Fruit fly (Drosophila melanogaster) whole organism, embryonic: ENCODE measurements around the gene eIF3h.
A peak's percentile ranks its signal among the peaks of the same experiment; 100 is the strongest.

Experiments
- Adf1 ChIP-seq: fragments of 200-800 bp; sonication (Bioruptor generic); IDR thresholded peaks from 2 replicates; pipeline ENCODE4 v1.3.6; 2022; ENCODE audit warnings: missing biosample characterization, missing genetic modification characterization
- C15 ChIP-seq: fragments of 200-800 bp; sonication (Bioruptor generic); IDR thresholded peaks from 3 replicates; pipeline ENCODE4 v1.3.6; 2022; ENCODE audit warnings: missing biosample characterization, missing genetic modification characterization
- CG10654 ChIP-seq: fragments of 200-800 bp; sonication (Bioruptor generic); optimal IDR thresholded peaks from 2 replicates; lab custom pipeline; 2016; ENCODE audit warnings: missing biosample characterization, missing genetic modification characterization
- CG12155 ChIP-seq: fragments of 200-800 bp; sonication (Bioruptor generic); optimal IDR thresholded peaks from 3 replicates; lab custom pipeline; 2016; ENCODE audit warnings: missing biosample characterization, missing genetic modification characterization
- CG1233 ChIP-seq: fragments of 200-800 bp; sonication (Bioruptor generic); optimal IDR thresholded peaks from 4 replicates; lab custom pipeline; 2018; ENCODE audit warnings: missing biosample characterization, mild to moderate bottlenecking, missing genetic modification characterization
- CG12391 ChIP-seq: fragments of 200-800 bp; sonication (Bioruptor generic); optimal IDR thresholded peaks from 3 replicates; lab custom pipeline; 2018; ENCODE audit warnings: missing biosample characterization, mild to moderate bottlenecking, missing genetic modification characterization, moderate library complexity
- CG13775 ChIP-seq: fragments of 200-800 bp; sonication (Bioruptor generic); optimal IDR thresholded peaks from 3 replicates; lab custom pipeline; 2017; ENCODE audit warnings: missing biosample characterization, mild to moderate bottlenecking, missing genetic modification characterization
- CG14441 ChIP-seq: fragments of 200-800 bp; sonication (Bioruptor generic); IDR thresholded peaks from 2 replicates; pipeline ENCODE4 v1.3.6; 2022; ENCODE audit warnings: missing biosample characterization, missing genetic modification characterization
- CG14860 ChIP-seq: fragments of 200-800 bp; sonication (Bioruptor generic); IDR thresholded peaks from 3 replicates; pipeline ENCODE4 v1.3.6; 2022; ENCODE audit warnings: missing biosample characterization, missing genetic modification characterization; ENCODE audit not compliant: partially characterized antibody
- CG1832 ChIP-seq: fragments of 200-800 bp; sonication (Bioruptor generic); optimal IDR thresholded peaks from 2 replicates; lab custom pipeline; 2017; ENCODE audit warnings: missing biosample characterization, mild to moderate bottlenecking, missing genetic modification characterization, inconsistent platforms
- CG18599 ChIP-seq: fragments of 200-800 bp; sonication (Bioruptor generic); optimal IDR thresholded peaks from 3 replicates; lab custom pipeline; 2017; ENCODE audit warnings: missing biosample characterization, missing genetic modification characterization, mild to moderate bottlenecking, moderate library complexity, missing genetic modification reagents
- CG2678 ChIP-seq: fragments of 200-800 bp; sonication (Bioruptor generic); optimal IDR thresholded peaks from 3 replicates; lab custom pipeline; 2019; ENCODE audit warnings: missing biosample characterization, mild to moderate bottlenecking, missing genetic modification characterization, moderate library complexity
- CG31441 ChIP-seq: fragments of 200-800 bp; sonication (Bioruptor generic); IDR thresholded peaks from 2 replicates; pipeline ENCODE4 v1.3.6; 2022; ENCODE audit warnings: missing biosample characterization, missing genetic modification characterization
- CG4328 ChIP-seq: fragments of 200-800 bp; sonication (Bioruptor generic); optimal IDR thresholded peaks from 3 replicates; lab custom pipeline; 2017; ENCODE audit warnings: missing biosample characterization, missing genetic modification reagents, missing genetic modification characterization
- CG4360 ChIP-seq: fragments of 200-800 bp; sonication (Bioruptor generic); IDR thresholded peaks from 2 replicates; pipeline ENCODE4 v1.3.6; 2022; ENCODE audit warnings: missing biosample characterization, missing genetic modification characterization
- CG4424 ChIP-seq: fragments of 200-800 bp; sonication (Bioruptor generic); optimal IDR thresholded peaks from 3 replicates; lab custom pipeline; 2016; ENCODE audit warnings: missing biosample characterization, missing genetic modification characterization
- CG6683 ChIP-seq: fragments of 200-800 bp; sonication (Bioruptor generic); optimal IDR thresholded peaks from 2 replicates; lab custom pipeline; 2017; ENCODE audit warnings: missing biosample characterization, mild to moderate bottlenecking, missing genetic modification characterization, missing genetic modification reagents
- CG8944 ChIP-seq: fragments of 200-800 bp; sonication (Bioruptor generic); optimal IDR thresholded peaks from 3 replicates; lab custom pipeline; 2016; ENCODE audit warnings: missing biosample characterization, missing genetic modification characterization
- CG9797 ChIP-seq: fragments of 200-800 bp; sonication (Bioruptor generic); optimal IDR thresholded peaks from 3 replicates; lab custom pipeline; 2018; ENCODE audit warnings: missing biosample characterization, mild to moderate bottlenecking, missing genetic modification characterization
- CHES-1-like ChIP-seq: fragments of 200-800 bp; sonication (Bioruptor generic); optimal IDR thresholded peaks from 2 replicates; lab custom pipeline; 2016; ENCODE audit warnings: missing biosample characterization, missing genetic modification characterization
- H15 ChIP-seq: fragments of 200-800 bp; sonication (Bioruptor generic); IDR thresholded peaks from 3 replicates; pipeline ENCODE4 v1.3.6; 2022; ENCODE audit warnings: missing biosample characterization, missing genetic modification characterization
- HLH3B ChIP-seq: fragments of 200-800 bp; sonication (Bioruptor generic); IDR thresholded peaks from 2 replicates; pipeline ENCODE4 v1.3.6; 2022; ENCODE audit warnings: missing biosample characterization, missing genetic modification characterization
- Hand ChIP-seq: fragments of 200-800 bp; sonication (Bioruptor generic); optimal IDR thresholded peaks from 2 replicates; lab custom pipeline; 2017; ENCODE audit warnings: mild to moderate bottlenecking, missing biosample characterization, missing genetic modification reagents, missing genetic modification characterization
- Kr ChIP-seq: fragments of 200-800 bp; sonication (Bioruptor generic); optimal IDR thresholded peaks from 2 replicates; lab custom pipeline; 2017; ENCODE audit warnings: missing biosample characterization, mild to moderate bottlenecking, missing genetic modification characterization
- Oli ChIP-seq: fragments of 200-800 bp; sonication (Bioruptor generic); optimal IDR thresholded peaks from 2 replicates; lab custom pipeline; 2018; ENCODE audit warnings: missing biosample characterization, mild to moderate bottlenecking, missing genetic modification characterization, moderate library complexity
- Opbp ChIP-seq: fragments of 200-800 bp; sonication (Bioruptor generic); IDR thresholded peaks from 3 replicates; pipeline ENCODE4 v1.3.6; 2022; ENCODE audit warnings: missing biosample characterization, missing genetic modification characterization; ENCODE audit not compliant: partially characterized antibody
- aop ChIP-seq: fragments of 200-800 bp; sonication (Bioruptor generic); IDR thresholded peaks from 2 replicates; pipeline ENCODE4 v1.3.6; 2022; ENCODE audit warnings: missing biosample characterization, missing genetic modification characterization
- ase ChIP-seq: fragments of 200-800 bp; sonication (Bioruptor generic); IDR thresholded peaks from 3 replicates; pipeline ENCODE4 v1.3.6; 2022; ENCODE audit warnings: missing biosample characterization, missing genetic modification characterization
- ato ChIP-seq: fragments of 200-800 bp; sonication (Bioruptor generic); IDR thresholded peaks from 2 replicates; pipeline ENCODE4 v1.3.6; 2022; ENCODE audit warnings: missing biosample characterization, missing genetic modification characterization; ENCODE audit not compliant: partially characterized antibody
- bbx ChIP-seq: fragments of 200-800 bp; sonication (Bioruptor generic); IDR thresholded peaks from 2 replicates; pipeline ENCODE4 v1.3.6; 2022; ENCODE audit warnings: missing biosample characterization, missing genetic modification characterization; ENCODE audit not compliant: partially characterized antibody
- br ChIP-seq: fragments of >200 bp; optimal IDR thresholded peaks from 2 replicates; lab custom pipeline; 2017
- cwo ChIP-seq: fragments of 200-800 bp; sonication (Bioruptor generic); optimal IDR thresholded peaks from 3 replicates; lab custom pipeline; 2017; ENCODE audit warnings: missing biosample characterization, missing genetic modification characterization, mild to moderate bottlenecking, moderate library complexity, missing genetic modification reagents
- emc ChIP-seq: fragments of 200-800 bp; sonication (Bioruptor generic); optimal IDR thresholded peaks from 2 replicates; lab custom pipeline; 2016; ENCODE audit warnings: missing biosample characterization, missing genetic modification characterization
- fru ChIP-seq: fragments of >200 bp; optimal IDR thresholded peaks from 2 replicates; lab custom pipeline; 2017
- ftz-f1 ChIP-seq: fragments of 200-800 bp; sonication (Bioruptor generic); optimal IDR thresholded peaks from 2 replicates; lab custom pipeline; 2016; ENCODE audit warnings: missing biosample characterization, missing genetic modification characterization
- gfzf ChIP-seq: fragments of 200-800 bp; sonication (Bioruptor generic); optimal IDR thresholded peaks from 2 replicates; lab custom pipeline; 2016; ENCODE audit warnings: missing biosample characterization, mild to moderate bottlenecking, missing genetic modification characterization, moderate library complexity
- gro ChIP-seq: fragments of 200-800 bp; sonication (Bioruptor generic); optimal IDR thresholded peaks from 2 replicates; lab custom pipeline; 2016; ENCODE audit warnings: missing biosample characterization, missing genetic modification characterization
- knrl ChIP-seq: fragments of 200-800 bp; sonication (Bioruptor generic); IDR thresholded peaks from 3 replicates; pipeline ENCODE4 v1.3.6; 2022; ENCODE audit warnings: missing biosample characterization, missing genetic modification characterization; ENCODE audit not compliant: partially characterized antibody
- nau ChIP-seq: fragments of 200-800 bp; sonication (Bioruptor generic); optimal IDR thresholded peaks from 3 replicates; lab custom pipeline; 2017; ENCODE audit warnings: missing biosample characterization, mild to moderate bottlenecking, missing genetic modification characterization, missing genetic modification reagents
- nerfin-2 ChIP-seq: fragments of 200-800 bp; sonication (Bioruptor generic); IDR thresholded peaks from 2 replicates; pipeline ENCODE4 v1.3.6; 2022; ENCODE audit warnings: missing biosample characterization, missing genetic modification characterization; ENCODE audit not compliant: partially characterized antibody
- nmo ChIP-seq: fragments of 200-800 bp; sonication (Bioruptor generic); optimal IDR thresholded peaks from 2 replicates; lab custom pipeline; 2018; ENCODE audit warnings: missing biosample characterization, mild to moderate bottlenecking, missing genetic modification characterization, moderate library complexity
- peb ChIP-seq: fragments of 200-800 bp; sonication (Bioruptor generic); IDR thresholded peaks from 2 replicates; pipeline ENCODE4 v1.3.6; 2022; ENCODE audit warnings: missing biosample characterization, missing genetic modification characterization
- pros ChIP-seq: fragments of 200-800 bp; sonication (Bioruptor generic); optimal IDR thresholded peaks from 3 replicates; lab custom pipeline; 2019; ENCODE audit warnings: missing biosample characterization, mild to moderate bottlenecking, missing genetic modification characterization, moderate library complexity
- salm ChIP-seq: fragments of 200-800 bp; sonication (Bioruptor generic); optimal IDR thresholded peaks from 2 replicates; lab custom pipeline; 2018; ENCODE audit warnings: missing biosample characterization, mild to moderate bottlenecking, missing genetic modification characterization
- sens ChIP-seq: fragments of 200-800 bp; sonication (Bioruptor generic); peaks from one replicate; lab custom pipeline; 2016; ENCODE audit warnings: missing biosample characterization, missing genetic modification characterization
- stc ChIP-seq: fragments of 200-800 bp; sonication (Bioruptor generic); IDR thresholded peaks from 2 replicates; pipeline ENCODE4 v1.3.6; 2022; ENCODE audit warnings: missing biosample characterization, missing genetic modification characterization
- tio ChIP-seq: fragments of 200-800 bp; sonication (Bioruptor generic); optimal IDR thresholded peaks from 2 replicates; lab custom pipeline; 2017; ENCODE audit warnings: missing biosample characterization, missing genetic modification characterization, inconsistent platforms
- trh ChIP-seq: fragments of 200-800 bp; sonication (Bioruptor generic); optimal IDR thresholded peaks from 2 replicates; lab custom pipeline; 2016; ENCODE audit warnings: missing biosample characterization, missing genetic modification characterization
- unc-4 ChIP-seq: fragments of 200-800 bp; sonication (Bioruptor generic); IDR thresholded peaks from 2 replicates; pipeline ENCODE4 v1.3.6; 2022; ENCODE audit warnings: missing biosample characterization, missing genetic modification characterization; ENCODE audit not compliant: partially characterized antibody
- yki ChIP-seq: fragments of >200 bp; optimal IDR thresholded peaks from 3 replicates; lab custom pipeline; 2018
- zfh2 ChIP-seq: fragments of 200-800 bp; sonication (Bioruptor generic); optimal IDR thresholded peaks from 2 replicates; lab custom pipeline; 2016; ENCODE audit warnings: missing biosample characterization, missing genetic modification characterization

eIF3h gene

dm6 chr2L:5043495-5044146 lies 9.3 kb downstream of the eIF3h start (continued):
- TF ChIP-seq CG8944 (GFP tag; lab: Kevin White, UChicago) (peak; percentile 30), emc (no peak), gfzf (GFP tag; lab: Kevin White, UChicago) (no peak), CG18599 (GFP tag; lab: Kevin White, UChicago) (peak; percentile 65), CG4360 (GFP tag; lab: Robert Waterston, UW) (no peak), CG12155 (GFP tag; lab: Kevin White, UChicago) (peak; percentile 40), ase (GFP tag; lab: Robert Waterston, UW) (peak; percentile 58; the same call in 2 of the 3 replicates), cwo (no peak), CHES-1-like (no peak), tio (GFP tag; lab: Kevin White, UChicago) (no peak), CG9797 (GFP tag; lab: Kevin White, UChicago) (no peak), Opbp (GFP tag; lab: Robert Waterston, UW) (no peak), H15 (GFP tag; lab: Robert Waterston, UW) (no peak), CG13775 (peak; percentile 46), CG6683 (GFP tag; lab: Kevin White, UChicago) (no peak), CG1832 (GFP tag; lab: Kevin White, UChicago) (peak; percentile 76), salm (tag; lab: Kevin White, UChicago) (no peak), unc-4 (GFP tag; lab: Robert Waterston, UW) (no peak), peb (GFP tag; lab: Robert Waterston, UW) (no peak), sens (peak; percentile 47), fru (lab: Kevin White, UChicago) (no peak), CG14441 (peak; percentile 55), bbx (no peak), nerfin-2 (GFP tag; lab: Robert Waterston, UW) (no peak), gro (no peak), CG12391 (tag; lab: Kevin White, UChicago) (peak; percentile 31), yki (lab: Kevin White, UChicago) (no peak), Kr (GFP tag; lab: Kevin White, UChicago) (no peak), nmo (GFP tag; lab: Kevin White, UChicago) (peak; percentile 27), Hand (GFP tag; lab: Kevin White, UChicago) (no peak), C15 (no peak), nau (no peak), aop (no peak), zfh2 (GFP tag; lab: Kevin White, UChicago) (peak; percentile 37), stc (peak; percentile 60), CG2678 (tag; lab: Kevin White, UChicago) (peak; percentile 55), trh (GFP tag; lab: Kevin White, UChicago) (no peak), ato (GFP tag; lab: Robert Waterston, UW) (no peak), Oli (tag; lab: Kevin White, UChicago) (peak; percentile 53), CG1233 (GFP tag; lab: Kevin White, UChicago) (no peak), CG4328 (GFP tag; lab: Kevin White, UChicago) (no peak), CG31441 (no peak), HLH3B (GFP tag; lab: Robert Waterston, UW) (peak; percentile 43; the same call in 1 of the 2 replicates), CG14860 (0 out of 3 replicates have a peak, but pooled peaks have one; percentile 1), pros (no peak), CG10654 (GFP tag; lab: Kevin White, UChicago) (no peak), ftz-f1 (no peak), br (lab: Kevin White, UChicago) (no peak), Adf1 (GFP tag; lab: Robert Waterston, UW) (no peak), knrl (GFP tag; lab: Robert Waterston, UW) (no peak), CG4424 (GFP tag; lab: Kevin White, UChicago) (peak; percentile 41)
